Worm (Caenorhabditis elegans): ENCODE measurements around the gene F34D10.3.
A peak's percentile ranks its signal among the peaks of the same experiment; 100 is the strongest.

Gene F34D10.3

DNA sequence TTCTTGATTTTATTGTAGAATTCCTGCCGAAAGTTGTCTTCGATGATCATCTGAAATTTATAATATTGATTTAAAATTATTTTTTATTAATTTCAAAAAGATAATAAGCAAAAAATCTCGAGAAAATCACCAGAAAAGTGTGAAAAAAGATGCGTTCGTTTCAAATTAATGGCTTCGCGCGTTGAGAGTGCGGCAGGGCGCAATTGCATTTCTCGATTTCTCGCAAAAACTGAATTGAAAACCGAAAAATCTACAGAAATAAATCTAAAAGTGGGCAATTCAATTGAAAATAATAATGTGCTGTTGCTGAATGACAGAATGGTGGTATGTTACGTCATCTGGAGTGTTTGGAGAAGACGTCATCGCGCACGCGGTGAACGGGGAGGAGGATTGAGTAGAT is 935 bp downstream of the F34D10.3 start, which contains the start of gene evl-18 (continued):
- no peak for TF ChIP-seq lir-3 (tag; optimal IDR thresholded peaks at IDR 0.05; ENCODE audit: poor library complexity)

- no peak for TF ChIP-seq Y116A8C.19 (tag; optimal IDR thresholded peaks at IDR 0.05; ENCODE audit: borderline replicate concordance)
- no peak for TF ChIP-seq alr-1 (tag; optimal IDR thresholded peaks at IDR 0.05; ENCODE audit: borderline replicate concordance)
- no peak for TF ChIP-seq ceh-63 (GFP tag; optimal IDR thresholded peaks at IDR 0.05)
- peak; percentile 43 to 58 for TF ChIP-seq efl-1 (optimal IDR thresholded peaks at IDR 0.05)
- TF ChIP-seq efl-1 (GFP tag; optimal IDR thresholded peaks at IDR 0.05 in 1 of 2), result peak in 1 of 2 experiments; percentile 75
- TF ChIP-seq fkh-8 (tag; optimal IDR thresholded peaks at IDR 0.05), result peak; percentile 33
- TF ChIP-seq blmp-1 (tag; optimal IDR thresholded peaks at IDR 0.05), result peak; percentile 27
- no peak for TF ChIP-seq C04F5.9 (tag; optimal IDR thresholded peaks at IDR 0.05)
- TF ChIP-seq dsc-1 (tag; optimal IDR thresholded peaks at IDR 0.05), result no peak
- TF ChIP-seq nhr-19 (GFP tag; conservative IDR thresholded peaks at IDR 0.05), result peak; percentile 32
- TF ChIP-seq tbx-2 (tag; optimal IDR thresholded peaks at IDR 0.05), result no peak
- no peak for TF ChIP-seq mef-2 (tag; optimal IDR thresholded peaks at IDR 0.05)
- TF ChIP-seq mab-9 (GFP tag; IDR thresholded peaks at IDR 0.05), result no peak
- no peak for TF ChIP-seq egl-13 (tag; optimal IDR thresholded peaks at IDR 0.05)
- peak; percentile 43 for TF ChIP-seq rnt-1 (tag; optimal IDR thresholded peaks at IDR 0.05)
- TF ChIP-seq aly-2 (tag; optimal IDR thresholded peaks at IDR 0.05), result no peak
- TF ChIP-seq snu-23 (GFP tag; optimal IDR thresholded peaks at IDR 0.05), result peak; percentile 35
- TF ChIP-seq nhr-12 (tag; optimal IDR thresholded peaks at IDR 0.05), result no peak
- TF ChIP-seq skn-1 (tag; optimal IDR thresholded peaks at IDR 0.05), result no peak
- no peak for TF ChIP-seq nhr-84 (tag; optimal IDR thresholded peaks at IDR 0.05)
- TF ChIP-seq ztf-4 (tag; optimal IDR thresholded peaks at IDR 0.05), result no peak
- TF ChIP-seq nhr-71 (tag; optimal IDR thresholded peaks at IDR 0.05), result peak; percentile 58
- no peak for TF ChIP-seq hlh-17 (GFP tag; optimal IDR thresholded peaks at IDR 0.05; ENCODE audit: borderline replicate concordance)
- TF ChIP-seq unc-62 (GFP tag; optimal IDR thresholded peaks at IDR 0.05), result no peak
- TF ChIP-seq unc-30 (tag; optimal IDR thresholded peaks at IDR 0.05), result no peak
- peak; percentile 18 for TF ChIP-seq xbp-1 (tag; optimal IDR thresholded peaks at IDR 0.05)
- TF ChIP-seq lsy-2 (tag; optimal IDR thresholded peaks at IDR 0.05), result no peak
- no peak for TF ChIP-seq ceh-88 (GFP tag; IDR thresholded peaks at IDR 0.05)
- peak; percentile 55 for TF ChIP-seq nhr-85 (tag)
- TF ChIP-seq efl-3 (GFP tag; optimal IDR thresholded peaks at IDR 0.05), result no peak
- no peak for TF ChIP-seq isw-1 (GFP tag; IDR thresholded peaks at IDR 0.05)
- TF ChIP-seq egl-27 (tag; optimal IDR thresholded peaks at IDR 0.05), result no peak
- no peak for TF ChIP-seq swsn-7 (tag; optimal IDR thresholded peaks at IDR 0.05)
- TF ChIP-seq nhr-90 (tag; optimal IDR thresholded peaks at IDR 0.05; ENCODE audit: poor library complexity), result no peak
- TF ChIP-seq dpl-1 (GFP tag; optimal IDR thresholded peaks at IDR 0.05), result peak in 1 of 3 experiments; percentile 39
- no peak for TF ChIP-seq ceh-90 (tag; optimal IDR thresholded peaks at IDR 0.05)
- TF ChIP-seq ztf-11 (tag; optimal IDR thresholded peaks at IDR 0.05), result no peak
- no peak for TF ChIP-seq elt-3 (tag; optimal IDR thresholded peaks at IDR 0.05)
- TF ChIP-seq zip-4 (GFP tag; optimal IDR thresholded peaks at IDR 0.05), result no peak
- TF ChIP-seq ama-1 (optimal IDR thresholded peaks at IDR 0.05), result peak; percentile 74
- TF ChIP-seq unc-98 (GFP tag; IDR thresholded peaks at IDR 0.05), result no peak
- peak; percentile 1 for TF ChIP-seq unc-130 (tag; optimal IDR thresholded peaks at IDR 0.05)
- no peak for TF ChIP-seq nhr-11 (tag; optimal IDR thresholded peaks at IDR 0.05)
- TF ChIP-seq elt-2 (tag; optimal IDR thresholded peaks at IDR 0.05), result no peak
- no peak for TF ChIP-seq ceh-82 (tag; optimal IDR thresholded peaks at IDR 0.05)
- no peak for TF ChIP-seq lin-35 (GFP tag; optimal IDR thresholded peaks at IDR 0.05)
- peak; percentile 76 for TF ChIP-seq lin-14 (GFP tag; optimal IDR thresholded peaks at IDR 0.05)
- TF ChIP-seq ceh-8 (GFP tag; optimal IDR thresholded peaks at IDR 0.05), result peak; percentile 11
- no peak for TF ChIP-seq mdl-1 (tag; optimal IDR thresholded peaks at IDR 0.05)
Observed at ce11 chrIII:3735509-3736255, 1.6 kb downstream of the F34D10.3 start.

Measured in whole organism, L1 larva.